Fruit fly (Drosophila melanogaster) whole organism: ENCODE results near the gene mge.

Experiments
- EcR ChIP-seq, 2 experiments: fragments of >200 bp; optimal IDR thresholded peaks; 2 replicates each; lab custom pipeline; 2017; ENCODE audit warnings: missing biosample characterization in 2 of 2, missing genetic modification characterization in 2 of 2, missing genetic modification reagents in 2 of 2
- pan ChIP-seq: fragments of >200 bp; optimal IDR thresholded peaks from 2 replicates; lab custom pipeline; 2017
- psq ChIP-seq: fragments of >200 bp; optimal IDR thresholded peaks from 2 replicates; lab custom pipeline; 2017

DNA sequence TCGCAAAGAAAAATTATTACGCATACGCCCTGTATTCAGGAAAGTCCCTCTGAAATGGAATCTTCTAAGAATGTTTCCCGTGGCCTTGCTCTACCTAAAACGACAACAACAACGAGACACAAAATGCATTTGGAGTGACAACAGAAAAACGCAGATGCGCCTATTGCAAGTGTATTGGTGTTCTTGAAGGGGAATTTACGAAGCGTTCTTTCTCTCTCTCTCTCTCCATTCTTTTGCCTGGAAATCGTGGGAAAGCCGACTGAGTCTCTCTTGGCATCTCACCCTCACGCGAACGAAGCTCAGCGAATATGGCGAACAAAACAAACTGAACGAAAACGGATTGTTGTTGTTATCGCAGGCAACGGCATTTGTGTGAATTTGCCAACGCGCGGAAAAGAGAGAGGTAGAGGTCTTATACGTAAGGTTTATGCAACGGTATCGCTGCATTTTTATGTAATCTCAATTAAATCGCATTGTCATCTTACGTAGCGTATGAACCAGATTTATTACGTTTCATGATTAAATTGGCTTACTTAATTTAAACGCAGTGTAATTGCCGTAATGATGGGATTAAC is 16.5 kb upstream of the mge start:
- TF ChIP-seq EcR (GFP tag; optimal IDR thresholded peaks at IDR 0.05; lab: Kevin White, UChicago) (no peak), pan (lab: Kevin White, UChicago) (peak; percentile 8), psq (no peak)
